Fruit fly (Drosophila melanogaster) Kc167 (cell line): ENCODE results near the gene Lsp2.

Source experiments
- Sin3A ChIP-seq: fragments of >200 bp; optimal IDR thresholded peaks from 2 replicates; lab custom pipeline; 2018; ENCODE audit warnings: missing external identifiers
- h ChIP-seq: fragments of >200 bp; optimal IDR thresholded peaks from 3 replicates; lab custom pipeline; 2018; ENCODE audit warnings: missing external identifiers
- insv ChIP-seq: fragments of >200 bp; optimal IDR thresholded peaks from 3 replicates; lab custom pipeline; 2018; ENCODE audit warnings: missing external identifiers
- psq ChIP-seq: fragments of >200 bp; optimal IDR thresholded peaks from 2 replicates; lab custom pipeline; 2017; ENCODE audit warnings: missing external identifiers

- TF ChIP-seq insv (lab: Kevin White, UChicago) (no peak), psq (lab: Kevin White, UChicago) (no peak), h (lab: Kevin White, UChicago) (no peak), Sin3A (lab: Kevin White, UChicago) (no peak)
These were observed 40.9 kb upstream of the Lsp2 start, which contains the start of gene CG17154 for dm6 chr3L:12088326-12088725.
